Worm (Caenorhabditis elegans) whole organism, L4 larva: Measurements from ENCODE around the gene tmem-258.
A peak's percentile ranks its signal among the peaks of the same experiment; 100 is the strongest.

Source experiments
- D1046.2 ChIP-seq: fragments of 200-800 bp; sonication (Bioruptor generic); IDR thresholded peaks from 2 replicates; pipeline ENCODE4 v1.3.6; 2022; ENCODE audit warnings: missing genetic modification characterization, missing compliant biosample characterization
- Y48G9A.11 ChIP-seq: fragments of 200-800 bp; sonication (Bioruptor generic); IDR thresholded peaks from 2 replicates; pipeline ENCODE4 v1.3.6; 2022; ENCODE audit warnings: missing genetic modification reagents, missing genetic modification characterization, missing compliant biosample characterization
- ZK546.5 ChIP-seq, 2 experiments: sonication (generic microtip); optimal IDR thresholded peaks; 2 replicates each; lab custom pipeline; 2017; ENCODE audit warnings: missing biosample characterization in 2 of 2, missing genetic modification characterization in 2 of 2
- aly-2 ChIP-seq: sonication (generic microtip); optimal IDR thresholded peaks from 2 replicates; lab custom pipeline; 2018; ENCODE audit warnings: missing biosample characterization, missing genetic modification characterization
- arid-1 ChIP-seq: fragments of 200-800 bp; sonication (Bioruptor generic); conservative IDR thresholded peaks from 2 replicates; pipeline ENCODE4 v1.3.6; 2022; ENCODE audit warnings: missing genetic modification reagents, missing genetic modification characterization, missing compliant biosample characterization
- ceh-44 ChIP-seq: fragments of 200-800 bp; sonication (Bioruptor generic); IDR thresholded peaks from 2 replicates; pipeline ENCODE4 v1.3.6; 2022; ENCODE audit warnings: missing genetic modification reagents, missing genetic modification characterization, missing compliant biosample characterization
- ceh-62 ChIP-seq: sonication (generic microtip); optimal IDR thresholded peaks from 2 replicates; lab custom pipeline; 2017; ENCODE audit warnings: missing biosample characterization, missing genetic modification characterization
- ceh-82 ChIP-seq: sonication (generic microtip); optimal IDR thresholded peaks from 2 replicates; lab custom pipeline; 2017; ENCODE audit warnings: missing biosample characterization, missing genetic modification characterization
- ctbp-1 ChIP-seq: fragments of 200-800 bp; sonication (Bioruptor generic); IDR thresholded peaks from 2 replicates; pipeline ENCODE4 v1.3.6; 2022; ENCODE audit warnings: missing genetic modification reagents, missing genetic modification characterization, missing compliant biosample characterization
- daf-12 ChIP-seq: fragments of 150-350 bp; optimal IDR thresholded peaks from 2 replicates; lab custom pipeline; 2014; ENCODE audit warnings: missing biosample characterization, missing genetic modification reagents, missing genetic modification characterization
- daf-19 ChIP-seq: fragments of 200-800 bp; sonication (Bioruptor generic); conservative IDR thresholded peaks from 2 replicates; pipeline ENCODE4 v1.3.6; 2022; ENCODE audit warnings: missing genetic modification characterization, missing compliant biosample characterization
- daf-8 ChIP-seq: fragments of 200-800 bp; sonication (Bioruptor generic); IDR thresholded peaks from 2 replicates; pipeline ENCODE4 v1.3.6; 2022; ENCODE audit warnings: missing genetic modification characterization, missing compliant biosample characterization
- dmd-6 ChIP-seq: fragments of 200-800 bp; sonication (Bioruptor generic); IDR thresholded peaks from 2 replicates; pipeline ENCODE4 v1.3.6; 2022; ENCODE audit warnings: missing genetic modification reagents, missing genetic modification characterization, missing compliant biosample characterization
- duxl-1 ChIP-seq: sonication (generic microtip); optimal IDR thresholded peaks from 2 replicates; lab custom pipeline; 2016; ENCODE audit warnings: mild to moderate bottlenecking, missing genetic modification characterization, moderate library complexity, missing compliant biosample characterization; ENCODE audit not compliant: poor library complexity
- dve-1 ChIP-seq: sonication (generic microtip); optimal IDR thresholded peaks from 2 replicates; lab custom pipeline; 2017; ENCODE audit warnings: antibody characterized with exemption, mild to moderate bottlenecking, missing genetic modification characterization, missing compliant biosample characterization; ENCODE audit not compliant: insufficient read depth
- egl-27 ChIP-seq: sonication (generic microtip); optimal IDR thresholded peaks from 3 replicates; lab custom pipeline; 2017; ENCODE audit warnings: missing biosample characterization, missing genetic modification reagents, missing genetic modification characterization
- fkh-10 ChIP-seq: fragments of 150-350 bp; optimal IDR thresholded peaks from 2 replicates; lab custom pipeline; 2014; ENCODE audit warnings: missing biosample characterization, missing genetic modification reagents, missing genetic modification characterization
- fos-1 ChIP-seq: fragments of 150-350 bp; optimal IDR thresholded peaks from 2 replicates; lab custom pipeline; 2014; ENCODE audit warnings: missing biosample characterization, missing genetic modification characterization
- gei-8 ChIP-seq: fragments of 200-800 bp; sonication (Bioruptor generic); optimal IDR thresholded peaks from 2 replicates; lab custom pipeline; 2018; ENCODE audit warnings: mild to moderate bottlenecking, missing genetic modification characterization, missing compliant biosample characterization
- jun-1 ChIP-seq: fragments of 150-350 bp; optimal IDR thresholded peaks from 2 replicates; lab custom pipeline; 2014; ENCODE audit warnings: missing biosample characterization, missing genetic modification reagents, missing genetic modification characterization
- lin-1 ChIP-seq: fragments of 200-800 bp; sonication (Bioruptor generic); IDR thresholded peaks from 2 replicates; pipeline ENCODE4 v1.3.6; 2022; ENCODE audit warnings: missing genetic modification reagents, missing genetic modification characterization, missing compliant biosample characterization
- lin-39 ChIP-seq: fragments of 150-350 bp; optimal IDR thresholded peaks from 2 replicates; lab custom pipeline; 2014; ENCODE audit warnings: missing biosample characterization, missing genetic modification reagents, missing genetic modification characterization
- lsy-2 ChIP-seq, 2 experiments: fragments of 150-350 bp in 1 of 2; sonication (generic microtip) in 1 of 2; optimal IDR thresholded peaks; 2 replicates each; lab custom pipeline; 2014 to 2017; ENCODE audit warnings: missing biosample characterization in 2 of 2, missing genetic modification characterization in 2 of 2
- madf-5 ChIP-seq, 2 experiments: fragments of 200-800 bp; sonication (Bioruptor generic); IDR thresholded peaks; 2 replicates each; pipeline ENCODE4 v1.3.6; 2022; ENCODE audit warnings: missing compliant biosample characterization in 2 of 2, missing genetic modification characterization in 2 of 2
- madf-9 ChIP-seq: fragments of 200-800 bp; sonication (Bioruptor generic); conservative IDR thresholded peaks from 2 replicates; pipeline ENCODE4 v1.3.6; 2022; ENCODE audit warnings: missing genetic modification reagents, missing genetic modification characterization, missing compliant biosample characterization
- nhr-28 ChIP-seq: fragments of 150-350 bp; optimal IDR thresholded peaks from 2 replicates; lab custom pipeline; 2014; ENCODE audit warnings: missing biosample characterization, missing genetic modification characterization
- nhr-41 ChIP-seq: fragments of 200-800 bp; sonication (Bioruptor generic); IDR thresholded peaks from 2 replicates; pipeline ENCODE4 v1.3.6; 2022; ENCODE audit warnings: missing genetic modification reagents, missing genetic modification characterization, missing compliant biosample characterization
- nhr-48 ChIP-seq: sonication (generic microtip); optimal IDR thresholded peaks from 2 replicates; lab custom pipeline; 2016; ENCODE audit warnings: mild to moderate bottlenecking, missing genetic modification characterization, missing compliant biosample characterization
- nhr-76 ChIP-seq: fragments of 150-350 bp; optimal IDR thresholded peaks from 2 replicates; lab custom pipeline; 2014; ENCODE audit warnings: missing biosample characterization, missing genetic modification characterization
- pha-4 ChIP-seq, 2 experiments: fragments of 150-350 bp in 1 of 2; fragments of 200-800 bp in 1 of 2; sonication (Bioruptor generic) in 1 of 2; IDR thresholded peaks in 1 of 2; optimal IDR thresholded peaks in 1 of 2; 2 replicates each; pipeline versions ENCODE4 v1.3.6 to Lab custom; 2014 to 2022; ENCODE audit warnings: missing genetic modification characterization in 2 of 2, missing genetic modification reagents in 2 of 2, missing biosample characterization in 1 of 2, missing compliant biosample characterization in 1 of 2
- php-3 ChIP-seq: fragments of 200-800 bp; sonication (Bioruptor generic); IDR thresholded peaks from 2 replicates; pipeline ENCODE4 v1.3.6; 2022; ENCODE audit warnings: missing genetic modification reagents, missing genetic modification characterization, missing compliant biosample characterization
- saeg-2 ChIP-seq: fragments of 200-800 bp; sonication (Bioruptor generic); IDR thresholded peaks from 2 replicates; pipeline ENCODE4 v1.3.6; 2022; ENCODE audit warnings: missing genetic modification reagents, missing genetic modification characterization, missing compliant biosample characterization
- sdz-12 ChIP-seq: fragments of 200-800 bp; sonication (Bioruptor generic); optimal IDR thresholded peaks from 2 replicates; lab custom pipeline; 2018; ENCODE audit warnings: mild to moderate bottlenecking, missing genetic modification characterization, missing compliant biosample characterization
- set-16 ChIP-seq: fragments of 200-800 bp; sonication (Bioruptor generic); IDR thresholded peaks from 2 replicates; pipeline ENCODE4 v1.3.6; 2022; ENCODE audit warnings: missing genetic modification reagents, missing genetic modification characterization, missing compliant biosample characterization
- skn-1 ChIP-seq: fragments of 150-350 bp; optimal IDR thresholded peaks from 2 replicates; lab custom pipeline; 2014; ENCODE audit warnings: missing biosample characterization, missing genetic modification characterization
- snpc-1.2 ChIP-seq: fragments of 200-800 bp; sonication (Bioruptor generic); IDR thresholded peaks from 2 replicates; pipeline ENCODE4 v1.3.6; 2022; ENCODE audit warnings: missing genetic modification reagents, missing genetic modification characterization, missing compliant biosample characterization
- snpc-4 ChIP-seq: fragments of 150-350 bp; optimal IDR thresholded peaks from 2 replicates; lab custom pipeline; 2014; ENCODE audit warnings: missing biosample characterization, missing genetic modification characterization
- spr-1 ChIP-seq: sonication (generic microtip); optimal IDR thresholded peaks from 2 replicates; lab custom pipeline; 2016; ENCODE audit warnings: mild to moderate bottlenecking, missing genetic modification characterization, missing compliant biosample characterization
- spr-3 ChIP-seq: fragments of 200-800 bp; sonication (Bioruptor generic); optimal IDR thresholded peaks from 2 replicates; lab custom pipeline; 2018; ENCODE audit warnings: mild to moderate bottlenecking, missing genetic modification characterization, missing compliant biosample characterization
- tra-1 ChIP-seq: fragments of 200-800 bp; sonication (Bioruptor generic); IDR thresholded peaks from 2 replicates; pipeline ENCODE4 v1.3.6; 2022; ENCODE audit warnings: missing genetic modification reagents, missing genetic modification characterization, missing compliant biosample characterization
- unc-62 ChIP-seq, 3 experiments: fragments of 150-350 bp in 1 of 3; sonication (generic microtip); optimal IDR thresholded peaks in 2 of 3; peaks in 1 of 3; 1 replicate in 1 of 3; 2 replicates in 2 of 3; lab custom pipeline; 2014 to 2017; ENCODE audit warnings: missing biosample characterization in 3 of 3, missing genetic modification characterization in 3 of 3, missing genetic modification reagents in 3 of 3, missing genotype in 1 of 3
- zfp-3 ChIP-seq: fragments of 200-800 bp; sonication (Bioruptor generic); conservative IDR thresholded peaks from 2 replicates; pipeline ENCODE4 v1.3.6; 2022; ENCODE audit warnings: missing genetic modification reagents, missing genetic modification characterization, missing compliant biosample characterization

Gene tmem-258

ce11 chrV:7096129-7096730, 33.3 kb downstream of the tmem-258 start (continued):
- TF ChIP-seq pha-4 (GFP tag; IDR thresholded peaks at IDR 0.05; lab: Robert Waterston, UW) (no peak), pha-4 (tag; optimal IDR thresholded peaks at IDR 0.05; lab: Kevin White, UChicago) (peak; percentile 3)

ce11 chrV:7096811-7097210, 33.8 kb downstream of the tmem-258 start:
- TF ChIP-seq sdz-12 (GFP tag; lab: Kevin White, UChicago) (no peak), skn-1 (no peak), lin-1 (no peak), dmd-6 (GFP tag; lab: Robert Waterston, UW) (no peak), ceh-82 (tag; lab: Kevin White, UChicago) (no peak), nhr-28 (peak; percentile 92), daf-8 (GFP tag; lab: Robert Waterston, UW) (no peak), unc-62 (GFP tag; optimal IDR thresholded peaks at IDR 0.05 in 1 of 2; lab: Kevin White, UChicago) (peak in 1 of 2 experiments; percentile 39), unc-62 (tag; optimal IDR thresholded peaks at IDR 0.05; lab: Kevin White, UChicago) (no peak)
- TF ChIP-seq, all 104 proteins: peak for 2

- TF ChIP-seq daf-19 (GFP tag; lab: Robert Waterston, UW) (no peak), ceh-62 (no peak), lsy-2 (tag; optimal IDR thresholded peaks at IDR 0.05; lab: Kevin White, UChicago) (no peak), ceh-82 (tag; lab: Kevin White, UChicago) (no peak), fkh-10 (GFP tag; lab: Kevin White, UChicago) (no peak), nhr-41 (GFP tag; lab: Robert Waterston, UW) (no peak), egl-27 (no peak), arid-1 (no peak), aly-2 (tag; lab: Kevin White, UChicago) (no peak), D1046.2 (GFP tag; lab: Robert Waterston, UW) (no peak), madf-5 (GFP tag; IDR thresholded peaks at IDR 0.05; lab: Robert Waterston, UW) (no peak), duxl-1 (no peak), lin-39 (tag; lab: Kevin White, UChicago) (no peak), php-3 (GFP tag; lab: Robert Waterston, UW) (no peak), madf-9 (GFP tag; lab: Robert Waterston, UW) (no peak), nhr-28 (no peak)
- TF ChIP-seq, all 104 proteins: peak for 0
Observed at ce11 chrV:7103247-7103646, 40.3 kb downstream of the tmem-258 start, which contains the start of gene odr-2. odr-2 (plus strand) TSS chrV:7103547.

- TF ChIP-seq ctbp-1 (GFP tag; lab: Robert Waterston, UW) (no peak), ZK546.5 (tag; optimal IDR thresholded peaks at IDR 0.05; lab: Kevin White, UChicago) (no peak), fkh-10 (GFP tag; lab: Kevin White, UChicago) (peak; percentile 59), set-16 (GFP tag; lab: Robert Waterston, UW) (peak; percentile 52; the same call in 1 of the 2 replicates), daf-12 (no peak)
Observed at ce11 chrV:7106499-7107152, 43.7 kb downstream of the tmem-258 start.

- no peak for TF ChIP-seq snpc-4 (tag; lab: Kevin White, UChicago)
- TF ChIP-seq dve-1, result no peak
- TF ChIP-seq spr-3, result no peak
- no peak for TF ChIP-seq tra-1
- TF ChIP-seq saeg-2 (GFP tag; lab: Robert Waterston, UW), result no peak
- TF ChIP-seq nhr-41 (GFP tag; lab: Robert Waterston, UW), result no peak
- TF ChIP-seq nhr-28, result no peak
- no peak for TF ChIP-seq nhr-76 (tag; lab: Kevin White, UChicago)
- no peak for TF ChIP-seq daf-8 (GFP tag; lab: Robert Waterston, UW)
- TF ChIP-seq Y48G9A.11 (GFP tag; lab: Robert Waterston, UW), result no peak
- TF ChIP-seq jun-1 (tag; lab: Kevin White, UChicago), result no peak
- no peak for TF ChIP-seq ceh-44 (GFP tag; lab: Robert Waterston, UW)
- no peak for TF ChIP-seq fos-1 (tag; lab: Kevin White, UChicago)
- no peak for TF ChIP-seq zfp-3 (GFP tag; lab: Robert Waterston, UW)
- no peak for TF ChIP-seq gei-8 (GFP tag; lab: Kevin White, UChicago)
- TF ChIP-seq spr-1, result no peak
- TF ChIP-seq snpc-1.2, result no peak
- TF ChIP-seq nhr-48 (tag; lab: Kevin White, UChicago), result no peak
Observed at ce11 chrV:7110370-7110769, 47.4 kb downstream of the tmem-258 start.
